Fruit fly (Drosophila melanogaster) whole organism, embryonic: Measurements from ENCODE around the gene CG15528.

Experiments
- ATbp ChIP-seq: fragments of 200-800 bp; sonication (Bioruptor generic); optimal IDR thresholded peaks from 2 replicates; lab custom pipeline; 2017; ENCODE audit warnings: missing biosample characterization, mild to moderate bottlenecking, missing genetic modification characterization, missing genetic modification reagents
- Atf3 ChIP-seq: fragments of 200-800 bp; sonication (Bioruptor generic); optimal IDR thresholded peaks from 3 replicates; lab custom pipeline; 2016; ENCODE audit warnings: missing biosample characterization, missing genetic modification characterization
- Awh ChIP-seq: fragments of 200-800 bp; sonication (Bioruptor generic); IDR thresholded peaks from 2 replicates; pipeline ENCODE4, ENCODE4 v1.3.6; 2022; ENCODE audit warnings: missing biosample characterization, missing genetic modification characterization
- CG10267 ChIP-seq: fragments of 200-800 bp; sonication (Bioruptor generic); optimal IDR thresholded peaks from 2 replicates; lab custom pipeline; 2018; ENCODE audit warnings: missing biosample characterization, mild to moderate bottlenecking, missing genetic modification characterization, moderate library complexity
- CG10274 ChIP-seq: fragments of 200-800 bp; sonication (Bioruptor generic); optimal IDR thresholded peaks from 3 replicates; lab custom pipeline; 2017; ENCODE audit warnings: missing biosample characterization, mild to moderate bottlenecking, missing genetic modification characterization
- CG10366 ChIP-seq: fragments of 200-800 bp; sonication (Bioruptor generic); IDR thresholded peaks from 2 replicates; pipeline ENCODE4 v1.3.6; 2022; ENCODE audit warnings: missing biosample characterization, missing genetic modification characterization
- CG10431 ChIP-seq: fragments of 200-800 bp; sonication (Bioruptor generic); optimal IDR thresholded peaks from 3 replicates; lab custom pipeline; 2018; ENCODE audit warnings: missing biosample characterization, mild to moderate bottlenecking, missing genetic modification characterization
- CG11695 ChIP-seq: fragments of 200-800 bp; sonication (Bioruptor generic); IDR thresholded peaks from 3 replicates; pipeline ENCODE4 v1.3.6; 2022; ENCODE audit warnings: missing biosample characterization, missing genetic modification characterization
- CG11723 ChIP-seq: fragments of 200-800 bp; sonication (Bioruptor generic); optimal IDR thresholded peaks from 2 replicates; lab custom pipeline; 2017; ENCODE audit warnings: missing biosample characterization, mild to moderate bottlenecking, missing genetic modification characterization
- CG12071 ChIP-seq: fragments of 200-800 bp; sonication (Bioruptor generic); optimal IDR thresholded peaks from 3 replicates; lab custom pipeline; 2018; ENCODE audit warnings: missing biosample characterization, mild to moderate bottlenecking, missing genetic modification characterization
- CG13624 ChIP-seq: fragments of 200-800 bp; sonication (Bioruptor generic); optimal IDR thresholded peaks from 2 replicates; lab custom pipeline; 2016; ENCODE audit warnings: missing biosample characterization, missing genetic modification characterization
- CG1529 ChIP-seq: fragments of 200-800 bp; sonication (Bioruptor generic); optimal IDR thresholded peaks from 3 replicates; lab custom pipeline; 2018; ENCODE audit warnings: missing biosample characterization, missing genetic modification characterization
- CG17568 ChIP-seq: fragments of 200-800 bp; sonication (Bioruptor generic); optimal IDR thresholded peaks from 2 replicates; lab custom pipeline; 2018; ENCODE audit warnings: missing biosample characterization, mild to moderate bottlenecking, missing genetic modification characterization, moderate library complexity
- CG18599 ChIP-seq: fragments of 200-800 bp; sonication (Bioruptor generic); optimal IDR thresholded peaks from 3 replicates; lab custom pipeline; 2017; ENCODE audit warnings: missing biosample characterization, missing genetic modification characterization, mild to moderate bottlenecking, moderate library complexity, missing genetic modification reagents
- CG3847 ChIP-seq: fragments of 200-800 bp; sonication (Bioruptor generic); IDR thresholded peaks from 2 replicates; pipeline ENCODE4 v1.3.6; 2022; ENCODE audit warnings: missing biosample characterization, missing genetic modification characterization
- CG4617 ChIP-seq: fragments of 200-800 bp; sonication (Bioruptor generic); optimal IDR thresholded peaks from 3 replicates; lab custom pipeline; 2016; ENCODE audit warnings: missing biosample characterization, missing genetic modification characterization, borderline replicate concordance
- CG4854 ChIP-seq: fragments of 200-800 bp; sonication (Bioruptor generic); optimal IDR thresholded peaks from 2 replicates; lab custom pipeline; 2016; ENCODE audit warnings: missing biosample characterization, missing genetic modification characterization, inconsistent platforms
- CG6683 ChIP-seq: fragments of 200-800 bp; sonication (Bioruptor generic); optimal IDR thresholded peaks from 2 replicates; lab custom pipeline; 2017; ENCODE audit warnings: missing biosample characterization, mild to moderate bottlenecking, missing genetic modification characterization, missing genetic modification reagents
- CG6854 ChIP-seq: fragments of 200-800 bp; sonication (Bioruptor generic); optimal IDR thresholded peaks from 3 replicates; lab custom pipeline; 2017; ENCODE audit warnings: missing biosample characterization, mild to moderate bottlenecking, missing genetic modification characterization
- Dip3 ChIP-seq: fragments of 200-800 bp; sonication (Bioruptor generic); optimal IDR thresholded peaks from 3 replicates; lab custom pipeline; 2016; ENCODE audit warnings: missing biosample characterization, missing genetic modification characterization
- Elba2 ChIP-seq: fragments of 200-800 bp; sonication (Bioruptor generic); optimal IDR thresholded peaks from 3 replicates; lab custom pipeline; 2016; ENCODE audit warnings: missing biosample characterization, missing genetic modification characterization
- Ets97D ChIP-seq: fragments of 200-800 bp; sonication (Bioruptor generic); optimal IDR thresholded peaks from 3 replicates; lab custom pipeline; 2016; ENCODE audit warnings: missing biosample characterization, missing genetic modification characterization
- HLH54F ChIP-seq: fragments of 200-800 bp; sonication (Bioruptor generic); optimal IDR thresholded peaks from 3 replicates; lab custom pipeline; 2016; ENCODE audit warnings: missing biosample characterization, missing genetic modification characterization
- Hmx ChIP-seq: fragments of 200-800 bp; sonication (Bioruptor generic); optimal IDR thresholded peaks from 2 replicates; lab custom pipeline; 2016; ENCODE audit warnings: missing biosample characterization, missing genetic modification characterization
- NK7.1 ChIP-seq: fragments of 200-800 bp; sonication (Bioruptor generic); optimal IDR thresholded peaks from 3 replicates; lab custom pipeline; 2016; ENCODE audit warnings: missing biosample characterization, missing genetic modification characterization
- NfI ChIP-seq: fragments of 200-800 bp; sonication (Bioruptor generic); optimal IDR thresholded peaks from 3 replicates; lab custom pipeline; 2018; ENCODE audit warnings: missing biosample characterization, mild to moderate bottlenecking, missing genetic modification characterization, moderate library complexity
- Rfx ChIP-seq: fragments of 200-800 bp; sonication (Bioruptor generic); IDR thresholded peaks from 2 replicates; pipeline ENCODE4 v1.3.6; 2022; ENCODE audit warnings: missing biosample characterization, missing genetic modification characterization
- Ssrp ChIP-seq: fragments of 200-800 bp; sonication (Bioruptor generic); optimal IDR thresholded peaks from 2 replicates; lab custom pipeline; 2018; ENCODE audit warnings: missing biosample characterization, mild to moderate bottlenecking, missing genetic modification characterization, moderate library complexity
- Vsx1 ChIP-seq: fragments of 200-800 bp; sonication (Bioruptor generic); optimal IDR thresholded peaks from 2 replicates; lab custom pipeline; 2017; ENCODE audit warnings: missing biosample characterization, mild to moderate bottlenecking, missing genetic modification characterization, missing genetic modification reagents
- caup ChIP-seq: fragments of 200-800 bp; sonication (Bioruptor generic); optimal IDR thresholded peaks from 3 replicates; lab custom pipeline; 2017; ENCODE audit warnings: missing biosample characterization, mild to moderate bottlenecking, missing genetic modification characterization, moderate library complexity; ENCODE audit not compliant: severe bottlenecking
- chinmo ChIP-seq: fragments of 200-800 bp; sonication (Bioruptor generic); IDR thresholded peaks from 4 replicates; pipeline ENCODE4 v1.3.6; 2022; ENCODE audit warnings: missing biosample characterization, missing genetic modification characterization; ENCODE audit not compliant: partially characterized antibody
- chn ChIP-seq: fragments of 200-800 bp; sonication (Bioruptor generic); optimal IDR thresholded peaks from 2 replicates; lab custom pipeline; 2016; ENCODE audit warnings: missing biosample characterization, missing genetic modification characterization
- disco-r ChIP-seq: fragments of 200-800 bp; sonication (Bioruptor generic); optimal IDR thresholded peaks from 2 replicates; lab custom pipeline; 2016; ENCODE audit warnings: missing biosample characterization, missing genetic modification characterization
- dpn ChIP-seq, 2 experiments: fragments of 200-800 bp; sonication (Bioruptor generic); optimal IDR thresholded peaks; 3 replicates each; lab custom pipeline; 2016; ENCODE audit warnings: missing biosample characterization in 2 of 2, missing genetic modification characterization in 2 of 2
- en ChIP-seq: fragments of 200-800 bp; sonication (Bioruptor generic); optimal IDR thresholded peaks from 2 replicates; lab custom pipeline; 2016; ENCODE audit warnings: missing biosample characterization, missing genetic modification characterization
- fu2 ChIP-seq: fragments of 200-800 bp; sonication (Bioruptor generic); optimal IDR thresholded peaks from 2 replicates; lab custom pipeline; 2016; ENCODE audit warnings: missing biosample characterization, missing genetic modification characterization
- grau ChIP-seq: fragments of 200-800 bp; optimal IDR thresholded peaks from 3 replicates; lab custom pipeline; 2019; ENCODE audit warnings: missing biosample characterization, mild to moderate bottlenecking, missing genetic modification characterization, moderate library complexity
- lbe ChIP-seq: fragments of 200-800 bp; sonication (Bioruptor generic); optimal IDR thresholded peaks from 2 replicates; lab custom pipeline; 2016; ENCODE audit warnings: missing biosample characterization, mild to moderate bottlenecking, missing genetic modification characterization
- oc ChIP-seq: fragments of 200-800 bp; sonication (Bioruptor generic); optimal IDR thresholded peaks from 2 replicates; lab custom pipeline; 2018; ENCODE audit warnings: missing biosample characterization, mild to moderate bottlenecking, missing genetic modification characterization, moderate library complexity
- pan ChIP-seq, 4 experiments: fragments of >200 bp in 3 of 4; fragments of 200-800 bp in 1 of 4; sonication (Bioruptor generic) in 1 of 4; optimal IDR thresholded peaks in 3 of 4; IDR thresholded peaks in 1 of 4; 2 replicates each; pipeline versions ENCODE4 v1.3.6 to Lab custom; 2017 to 2022; ENCODE audit warnings: missing biosample characterization in 2 of 4, missing genetic modification characterization in 2 of 4, mixed read lengths in 1 of 4
- pnt ChIP-seq: fragments of 200-800 bp; sonication (Bioruptor generic); optimal IDR thresholded peaks from 3 replicates; lab custom pipeline; 2016; ENCODE audit warnings: missing biosample characterization, missing genetic modification characterization
- ssp ChIP-seq: fragments of 200-800 bp; sonication (Bioruptor generic); IDR thresholded peaks from 2 replicates; pipeline ENCODE4 v1.3.6; 2022; ENCODE audit warnings: missing biosample characterization, missing genetic modification characterization
- stc ChIP-seq: fragments of 200-800 bp; sonication (Bioruptor generic); IDR thresholded peaks from 2 replicates; pipeline ENCODE4 v1.3.6; 2022; ENCODE audit warnings: missing biosample characterization, missing genetic modification characterization
- tna ChIP-seq: fragments of 200-800 bp; sonication (Bioruptor generic); IDR thresholded peaks from 2 replicates; pipeline ENCODE4 v1.3.6; 2022; ENCODE audit warnings: missing biosample characterization, missing genetic modification characterization; ENCODE audit not compliant: partially characterized antibody
- trem ChIP-seq: fragments of 200-800 bp; optimal IDR thresholded peaks from 3 replicates; lab custom pipeline; 2019; ENCODE audit warnings: missing biosample characterization, mild to moderate bottlenecking, missing genetic modification characterization, moderate library complexity
- trh ChIP-seq: fragments of 200-800 bp; sonication (Bioruptor generic); optimal IDR thresholded peaks from 2 replicates; lab custom pipeline; 2016; ENCODE audit warnings: missing biosample characterization, missing genetic modification characterization
- vfl ChIP-seq: fragments of 200-800 bp; sonication (Bioruptor generic); optimal IDR thresholded peaks from 2 replicates; lab custom pipeline; 2016; ENCODE audit warnings: missing biosample characterization, missing genetic modification characterization
- vnd ChIP-seq: fragments of 200-800 bp; sonication (Bioruptor generic); IDR thresholded peaks from 3 replicates; pipeline ENCODE4 v1.3.6; 2022; ENCODE audit warnings: missing biosample characterization, missing genetic modification characterization; ENCODE audit not compliant: partially characterized antibody

CG15528 gene

dm6 chr3R:30021559-30022451 is 30.1 kb downstream of the CG15528 start, which contains the start of gene Mgat2 (continued):
- TF ChIP-seq chinmo (GFP tag; lab: Robert Waterston, UW) (peak; percentile 97), vnd (GFP tag; lab: Robert Waterston, UW) (peak; percentile 77), en (no peak), stc (GFP tag; lab: Robert Waterston, UW) (no peak), CG10267 (peak; percentile 44), CG6683 (peak; percentile 10), Atf3 (GFP tag; lab: Kevin White, UChicago) (no peak), CG1529 (no peak), Elba2 (GFP tag; lab: Kevin White, UChicago) (no peak), NK7.1 (GFP tag; lab: Kevin White, UChicago) (no peak), Ssrp (tag; lab: Kevin White, UChicago) (no peak), oc (tag; lab: Kevin White, UChicago) (peak; percentile 57), tna (peak; percentile 72; the same call in 1 of the 2 replicates), ssp (GFP tag; lab: Robert Waterston, UW) (no peak), Awh (peak; percentile 67; the same call in 1 of the 2 replicates), caup (GFP tag; lab: Kevin White, UChicago) (no peak), CG4854 (no peak), grau (tag; lab: Kevin White, UChicago) (peak; percentile 28), pnt (GFP tag; lab: Kevin White, UChicago) (no peak), Rfx (GFP tag; lab: Robert Waterston, UW) (peak; percentile 37; the same call in 1 of the 2 replicates), pan (optimal IDR thresholded peaks at IDR 0.05; lab: Kevin White, UChicago) (no peak), pan (GFP tag; optimal IDR thresholded peaks at IDR 0.05 in 1 of 2, IDR thresholded peaks at IDR 0.05 in 1 of 2) (no peak), CG18599 (GFP tag; lab: Kevin White, UChicago) (no peak), NfI (peak; percentile 16), Vsx1 (GFP tag; lab: Kevin White, UChicago) (no peak), CG13624 (peak; percentile 11), lbe (peak; percentile 34), dpn (GFP tag; optimal IDR thresholded peaks at IDR 0.05; lab: Kevin White, UChicago) (no peak), CG6854 (GFP tag; lab: Kevin White, UChicago) (peak; percentile 66), CG3847 (no peak), CG11723 (peak; percentile 16), trh (GFP tag; lab: Kevin White, UChicago) (no peak), vfl (no peak), CG12071 (GFP tag; lab: Kevin White, UChicago) (peak; percentile 44), CG4617 (peak; percentile 12), CG17568 (GFP tag; lab: Kevin White, UChicago) (no peak), Ets97D (GFP tag; lab: Kevin White, UChicago) (no peak), CG10274 (GFP tag; lab: Kevin White, UChicago) (no peak), Dip3 (no peak), chn (GFP tag; lab: Kevin White, UChicago) (peak; percentile 34), fu2 (GFP tag; lab: Kevin White, UChicago) (no peak), trem (tag; lab: Kevin White, UChicago) (no peak), CG11695 (GFP tag; lab: Robert Waterston, UW) (peak; percentile 30; the same call in 1 of the 3 replicates), CG10431 (peak; percentile 77), ATbp (GFP tag; lab: Kevin White, UChicago) (peak; percentile 1), disco-r (GFP tag; lab: Kevin White, UChicago) (no peak), HLH54F (no peak), Hmx (GFP tag; lab: Kevin White, UChicago) (no peak), CG10366 (GFP tag; lab: Robert Waterston, UW) (no peak)
